Worm (Caenorhabditis elegans): ENCODE measurements around the gene sde-2.

sde-2 gene

DNA sequence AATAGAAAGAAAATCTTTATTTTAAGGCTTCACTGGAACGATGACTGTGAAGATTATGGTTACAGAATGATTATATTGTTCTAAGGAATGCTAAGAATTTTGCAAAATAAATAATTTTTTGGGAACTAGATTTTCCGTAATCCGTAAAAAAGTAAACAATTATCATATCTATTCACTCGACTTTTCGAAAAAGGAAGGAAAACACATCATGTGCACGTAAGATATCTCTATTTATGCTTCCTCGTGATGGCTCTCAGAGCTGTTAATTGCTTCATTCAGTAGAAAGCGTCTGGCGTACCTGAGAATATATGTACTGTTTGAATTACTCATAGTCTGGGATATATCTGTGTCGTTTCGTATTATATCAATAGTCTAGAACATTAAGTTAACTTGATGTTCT, 7.6 kb upstream of the sde-2 start, which contains the start of gene srd-11:
TSS of gene srd-11 (minus strand) at position 101 of the 400 bp plus-strand sequence.
- no peak for TF ChIP-seq scrt-1 (GFP tag; IDR thresholded peaks at IDR 0.05)

DNA sequence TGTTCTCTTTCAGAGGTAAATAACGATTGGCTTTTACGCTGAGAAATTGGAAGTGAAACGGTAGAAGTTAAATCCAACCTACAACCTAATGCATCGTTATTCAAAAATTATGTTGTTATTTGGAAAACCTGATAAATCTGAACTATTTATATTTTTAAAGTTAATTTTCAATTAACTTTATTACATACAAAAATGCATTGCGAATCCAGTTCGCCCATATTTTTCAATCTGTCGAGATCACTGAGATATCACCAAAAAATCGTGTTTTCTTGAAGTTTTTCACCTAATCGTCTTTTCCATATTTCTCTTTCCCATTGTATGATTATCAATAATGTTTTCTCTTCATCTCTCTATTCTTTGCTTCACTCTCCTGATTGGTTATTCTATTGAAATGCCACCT, 6.7 kb upstream of the sde-2 start, which contains the start of gene F53F4.15:
TSS of gene F53F4.15 (plus strand) at position 301 of the 400 bp plus-strand sequence.
- TF ChIP-seq pes-1 (GFP tag; IDR thresholded peaks at IDR 0.05) (no peak), scrt-1 (GFP tag; IDR thresholded peaks at IDR 0.05) (no peak), hmg-4 (GFP tag; optimal IDR thresholded peaks at IDR 0.05) (no peak), tbx-11 (GFP tag; IDR thresholded peaks at IDR 0.05) (no peak), ceh-36 (tag; optimal IDR thresholded peaks at IDR 0.05) (no peak), ama-1 (optimal IDR thresholded peaks at IDR 0.05) (no peak), hmbx-1 (tag; optimal IDR thresholded peaks at IDR 0.05) (no peak), tra-4 (tag; optimal IDR thresholded peaks at IDR 0.05) (no peak), tbx-37 (GFP tag; conservative IDR thresholded peaks at IDR 0.05) (no peak), B0310.2 (tag; optimal IDR thresholded peaks at IDR 0.05) (no peak), hnd-1 (tag; optimal IDR thresholded peaks at IDR 0.05) (no peak), ceh-13 (GFP tag; optimal IDR thresholded peaks at IDR 0.05) (no peak)

DNA sequence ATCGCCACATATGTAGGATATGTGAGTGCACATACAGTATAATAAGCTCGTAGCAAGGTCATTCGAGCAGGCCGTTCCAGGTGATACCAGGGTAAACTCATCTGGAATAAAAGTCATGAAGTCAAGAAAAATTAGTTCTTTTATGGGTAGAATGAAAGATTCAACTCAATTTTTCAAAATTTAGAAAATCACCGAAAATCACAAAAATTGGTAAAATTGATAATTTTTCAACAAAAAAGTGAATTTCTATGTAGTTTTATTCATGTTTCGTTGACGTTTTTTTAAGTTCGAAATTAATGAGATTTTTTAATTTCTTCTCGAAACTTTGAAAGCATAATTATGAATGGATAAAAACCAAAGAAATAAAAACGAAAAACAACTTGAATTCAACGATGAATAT, 5.7 kb upstream of the sde-2 start, which contains the start of gene F53F4.16:
TSS of gene F53F4.16 (minus strand) at position 101 of the 400 bp plus-strand sequence.
- TF ChIP-seq tbx-37 (GFP tag; conservative IDR thresholded peaks at IDR 0.05) (no peak), hmbx-1 (tag; optimal IDR thresholded peaks at IDR 0.05) (no peak), tra-4 (tag; optimal IDR thresholded peaks at IDR 0.05) (no peak), B0310.2 (tag; optimal IDR thresholded peaks at IDR 0.05) (no peak), ets-7 (tag; optimal IDR thresholded peaks at IDR 0.05) (no peak), sea-1 (GFP tag; conservative IDR thresholded peaks at IDR 0.05) (no peak), F13C5.2 (tag; optimal IDR thresholded peaks at IDR 0.05) (no peak), ama-1 (optimal IDR thresholded peaks at IDR 0.05) (no peak), ceh-36 (tag; optimal IDR thresholded peaks at IDR 0.05) (no peak), flt-1 (GFP tag; IDR thresholded peaks at IDR 0.05) (no peak), ceh-13 (GFP tag; optimal IDR thresholded peaks at IDR 0.05) (no peak), hnd-1 (tag; optimal IDR thresholded peaks at IDR 0.05) (no peak), pes-1 (GFP tag; IDR thresholded peaks at IDR 0.05) (no peak), tbx-11 (GFP tag; IDR thresholded peaks at IDR 0.05) (no peak), aly-1 (tag; optimal IDR thresholded peaks at IDR 0.05) (no peak), scrt-1 (GFP tag; IDR thresholded peaks at IDR 0.05) (no peak), hmg-4 (GFP tag; optimal IDR thresholded peaks at IDR 0.05) (no peak)

DNA sequence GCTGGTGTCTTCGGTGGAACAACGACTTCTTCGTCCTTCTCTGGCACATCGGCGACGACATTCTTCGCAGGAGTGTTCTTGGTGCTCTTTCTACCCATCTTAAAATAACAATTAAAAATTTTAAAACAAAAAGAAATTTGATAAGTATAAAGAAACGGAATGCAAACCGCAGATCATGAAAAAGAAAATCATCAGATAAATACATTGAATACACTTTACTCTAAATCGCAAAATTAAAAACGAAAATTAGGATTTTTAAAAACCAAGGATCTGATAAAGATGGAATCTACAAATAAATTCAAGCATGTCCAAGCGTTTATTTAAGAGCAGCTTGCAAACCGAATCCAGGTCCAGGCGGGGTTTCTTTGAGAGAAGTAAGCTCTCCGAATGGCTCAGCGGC, 2.9 kb upstream of the sde-2 start, which contains the start of gene F53F4.11:
TSS of gene F53F4.11 (minus strand) at position 101 of the 400 bp plus-strand sequence.
- no peak for TF ChIP-seq tra-4 (tag; optimal IDR thresholded peaks at IDR 0.05)
- TF ChIP-seq sea-1 (GFP tag; conservative IDR thresholded peaks at IDR 0.05) = no peak
- no peak for TF ChIP-seq ama-1 (optimal IDR thresholded peaks at IDR 0.05)
- TF ChIP-seq hmg-4 (GFP tag; optimal IDR thresholded peaks at IDR 0.05) = no peak
- TF ChIP-seq ceh-13 (GFP tag; optimal IDR thresholded peaks at IDR 0.05) = no peak
- TF ChIP-seq hnd-1 (tag; optimal IDR thresholded peaks at IDR 0.05) = no peak

DNA sequence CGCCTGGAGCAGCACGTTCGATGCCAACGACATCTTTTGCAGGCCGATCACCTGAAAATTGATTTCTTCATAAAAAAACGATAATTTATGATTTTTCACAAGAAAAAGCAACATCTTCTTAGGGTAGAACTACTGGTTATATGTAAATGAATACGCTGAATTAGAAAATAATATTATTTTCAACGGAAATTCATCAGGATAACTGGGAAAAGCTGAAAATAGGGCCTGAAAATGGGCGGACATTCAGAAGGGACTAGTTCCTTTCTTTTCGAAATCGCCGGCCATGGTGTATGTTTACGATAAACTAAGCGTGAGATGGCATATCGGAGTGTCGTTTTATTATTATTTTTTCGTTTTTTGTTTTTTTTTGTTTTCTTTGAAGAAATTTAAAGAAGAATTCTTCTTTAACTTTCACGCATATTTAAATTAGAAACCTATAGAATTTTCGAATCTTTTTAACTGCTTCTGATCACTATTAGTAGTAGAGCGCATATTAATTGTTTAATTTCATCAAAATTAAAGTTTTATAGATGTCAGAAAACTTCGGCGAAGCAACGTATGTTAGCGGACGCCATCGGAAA, 1.8 kb upstream of the sde-2 start, which contains the start of the genes nduv-2 and F53F4.12:
TSS of gene nduv-2 (minus strand) at position 51 of the 581 bp plus-strand sequence.
TSS of gene F53F4.12 (plus strand) at position 531 of the 581 bp plus-strand sequence.
- TF ChIP-seq hnd-1 (tag; optimal IDR thresholded peaks at IDR 0.05) (no peak), scrt-1 (GFP tag; IDR thresholded peaks at IDR 0.05) (no peak), flt-1 (GFP tag; IDR thresholded peaks at IDR 0.05) (no peak), hmbx-1 (tag; optimal IDR thresholded peaks at IDR 0.05) (no peak), ama-1 (optimal IDR thresholded peaks at IDR 0.05) (no peak), sea-1 (GFP tag; conservative IDR thresholded peaks at IDR 0.05) (no peak), tra-4 (tag; optimal IDR thresholded peaks at IDR 0.05) (no peak), ceh-36 (tag; optimal IDR thresholded peaks at IDR 0.05) (no peak), F13C5.2 (tag; optimal IDR thresholded peaks at IDR 0.05) (no peak), hmg-4 (GFP tag; optimal IDR thresholded peaks at IDR 0.05) (no peak), aly-1 (tag; optimal IDR thresholded peaks at IDR 0.05) (no peak), tbx-11 (GFP tag; IDR thresholded peaks at IDR 0.05) (no peak), ceh-13 (GFP tag; optimal IDR thresholded peaks at IDR 0.05) (no peak), B0310.2 (tag; optimal IDR thresholded peaks at IDR 0.05) (no peak), ets-7 (tag; optimal IDR thresholded peaks at IDR 0.05) (no peak), pes-1 (GFP tag; IDR thresholded peaks at IDR 0.05) (no peak), tbx-37 (GFP tag; conservative IDR thresholded peaks at IDR 0.05) (no peak)

DNA sequence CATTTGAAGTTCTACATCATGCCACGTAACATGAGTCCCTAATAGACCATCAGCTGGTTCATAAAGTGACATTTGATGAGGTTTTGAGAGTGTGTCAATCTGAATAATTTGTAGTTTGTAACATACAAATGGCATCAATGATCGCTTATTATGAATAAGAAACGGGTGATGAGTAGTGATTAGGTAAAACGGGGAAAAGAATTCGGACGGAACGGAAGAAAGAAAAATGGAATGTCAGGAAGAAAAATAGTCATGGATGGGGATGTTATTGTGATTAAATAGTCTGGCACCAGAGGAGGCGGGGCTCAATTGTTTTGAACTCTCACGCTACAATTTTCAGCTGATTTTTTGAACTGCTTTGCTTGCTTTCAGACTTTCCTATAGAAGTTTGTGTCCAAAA, 6.8 kb downstream of the sde-2 start, which contains the start of gene H37A05.2:
TSS of gene H37A05.2 (minus strand) at position 101 of the 400 bp plus-strand sequence.
- TF ChIP-seq scrt-1 (GFP tag; IDR thresholded peaks at IDR 0.05) (no peak), aly-1 (tag; optimal IDR thresholded peaks at IDR 0.05) (no peak), tbx-11 (GFP tag; IDR thresholded peaks at IDR 0.05) (no peak), B0310.2 (tag; optimal IDR thresholded peaks at IDR 0.05) (no peak), tra-4 (tag; optimal IDR thresholded peaks at IDR 0.05) (no peak), ceh-36 (tag; optimal IDR thresholded peaks at IDR 0.05) (no peak), pes-1 (GFP tag; IDR thresholded peaks at IDR 0.05) (no peak), F13C5.2 (tag; optimal IDR thresholded peaks at IDR 0.05) (no peak), hmg-4 (GFP tag; optimal IDR thresholded peaks at IDR 0.05) (no peak), sea-1 (GFP tag; conservative IDR thresholded peaks at IDR 0.05) (no peak), hmbx-1 (tag; optimal IDR thresholded peaks at IDR 0.05) (no peak), ama-1 (optimal IDR thresholded peaks at IDR 0.05) (no peak), hnd-1 (tag; optimal IDR thresholded peaks at IDR 0.05) (no peak), ets-7 (tag; optimal IDR thresholded peaks at IDR 0.05) (no peak), ceh-13 (GFP tag; optimal IDR thresholded peaks at IDR 0.05) (no peak), tbx-37 (GFP tag; conservative IDR thresholded peaks at IDR 0.05) (no peak)

DNA sequence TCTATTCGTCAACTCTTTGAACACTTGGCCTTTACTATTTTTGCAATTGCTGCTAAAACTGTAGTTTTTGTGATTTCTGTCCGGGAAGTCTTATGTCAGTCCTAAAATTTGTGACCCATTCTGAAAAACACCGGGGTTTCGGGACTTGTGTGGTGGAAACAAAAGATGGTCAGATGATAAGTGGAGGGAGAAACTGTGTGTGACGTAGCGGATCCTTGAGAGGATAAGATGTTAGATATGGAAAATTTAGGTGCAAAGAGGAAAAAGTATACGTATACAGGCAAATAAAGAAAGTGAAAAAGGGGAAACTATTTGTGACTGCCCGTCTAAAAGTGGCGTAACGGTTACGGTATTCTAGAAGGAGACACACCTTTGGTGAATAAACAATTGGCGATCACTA, 9.0 kb downstream of the sde-2 start:
- no peak for TF ChIP-seq ama-1 (optimal IDR thresholded peaks at IDR 0.05)
- TF ChIP-seq ceh-36 (tag; optimal IDR thresholded peaks at IDR 0.05) = no peak
- no peak for TF ChIP-seq flt-1 (GFP tag; IDR thresholded peaks at IDR 0.05)
- no peak for TF ChIP-seq sea-1 (GFP tag; conservative IDR thresholded peaks at IDR 0.05)
- no peak for TF ChIP-seq ets-7 (tag; optimal IDR thresholded peaks at IDR 0.05)
- TF ChIP-seq aly-1 (tag; optimal IDR thresholded peaks at IDR 0.05) = no peak
- no peak for TF ChIP-seq scrt-1 (GFP tag; IDR thresholded peaks at IDR 0.05)
- no peak for TF ChIP-seq ceh-13 (GFP tag; optimal IDR thresholded peaks at IDR 0.05)
- no peak for TF ChIP-seq tra-4 (tag; optimal IDR thresholded peaks at IDR 0.05)
- TF ChIP-seq B0310.2 (tag; optimal IDR thresholded peaks at IDR 0.05) = no peak
- TF ChIP-seq tbx-37 (GFP tag; conservative IDR thresholded peaks at IDR 0.05) = no peak
- no peak for TF ChIP-seq tbx-11 (GFP tag; IDR thresholded peaks at IDR 0.05)
- no peak for TF ChIP-seq hmg-4 (GFP tag; optimal IDR thresholded peaks at IDR 0.05)
